Fruit fly (Drosophila melanogaster) S2 (cell line): ENCODE data around the gene clumsy.

Experiments
- CG8478 ChIP-seq: fragments of >200 bp; optimal IDR thresholded peaks from 2 replicates; lab custom pipeline; 2018
- CTCF ChIP-seq, 2 experiments: fragments of >200 bp; optimal IDR thresholded peaks; 2 replicates each; lab custom pipeline; 2018

DNA sequence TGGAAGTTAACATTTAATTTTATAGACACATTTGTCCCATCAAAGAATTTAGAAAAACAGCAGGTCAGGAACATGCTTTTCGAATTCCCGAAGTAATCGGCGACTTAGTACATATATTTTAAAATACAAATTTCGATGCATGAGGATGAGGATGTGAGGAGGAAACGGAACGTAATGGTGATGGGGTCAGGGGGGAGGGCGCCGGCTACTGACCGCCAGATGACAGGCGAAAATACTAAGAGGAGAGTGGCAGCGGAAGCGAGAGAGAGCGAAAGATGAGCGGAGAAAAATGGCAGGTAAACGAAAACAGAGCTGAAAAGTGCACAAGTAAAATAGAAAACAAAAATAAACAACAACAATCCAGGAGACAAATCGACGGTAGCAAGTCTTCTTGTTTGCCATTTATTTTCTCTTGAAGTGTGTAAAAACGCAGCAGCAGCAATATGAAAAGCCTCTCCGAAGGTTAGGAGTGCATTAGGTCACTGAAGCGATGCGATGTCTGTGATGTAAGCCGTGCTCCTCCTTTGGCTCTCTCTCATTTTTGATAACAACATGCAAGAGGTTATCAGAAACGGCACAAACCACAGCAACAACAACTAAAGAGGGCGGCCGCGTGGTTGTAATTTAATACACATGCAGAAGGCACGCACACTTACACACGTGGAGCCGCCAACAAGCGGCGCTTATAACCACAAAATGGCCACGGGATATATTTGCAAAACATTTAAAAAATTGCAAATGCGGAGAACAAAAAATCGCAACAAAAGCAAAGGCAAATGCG lies 27.7 kb upstream of the clumsy start:
- TF ChIP-seq CTCF (optimal IDR thresholded peaks at IDR 0.05; lab: Kevin White, UChicago) (no peak), CG8478 (no peak)
